Worm (Caenorhabditis elegans): ENCODE results near the gene Y110A2AL.5.

ce11 chrII:2834105-2834504 is 30.2 kb upstream of the Y110A2AL.5 start:
- no peak for TF ChIP-seq ztf-11 (tag; optimal IDR thresholded peaks at IDR 0.05)
- no peak for TF ChIP-seq egl-27 (tag; optimal IDR thresholded peaks at IDR 0.05)
- TF ChIP-seq nhr-77 (tag; optimal IDR thresholded peaks at IDR 0.05), result no peak
